Fruit fly (Drosophila melanogaster): ENCODE measurements around the gene CG31145.

The CG31145 gene

dm6 chr3R:23646183-23646582, 23.3 kb downstream of the CG31145 start (continued):
- no peak for TF ChIP-seq D (optimal IDR thresholded peaks at IDR 0.05)
- peak; percentile 65 for TF ChIP-seq D (GFP tag; optimal IDR thresholded peaks at IDR 0.05)
- 0 out of 3 replicates have a peak, but pooled peaks have one; percentile 43 for TF ChIP-seq CG2889 (GFP tag; IDR thresholded peaks at IDR 0.05)
- no peak for TF ChIP-seq hkb (optimal IDR thresholded peaks at IDR 0.05)
- TF ChIP-seq hkb (GFP tag; IDR thresholded peaks at IDR 0.05) = peak; percentile 90
- peak; percentile 56 for TF ChIP-seq Abd-B (GFP tag; optimal IDR thresholded peaks at IDR 0.05)
- TF ChIP-seq jing (GFP tag; optimal IDR thresholded peaks at IDR 0.05) = peak; percentile 62
- TF ChIP-seq zf30C (GFP tag; optimal IDR thresholded peaks at IDR 0.05) = no peak
- TF ChIP-seq CG17359 (tag; optimal IDR thresholded peaks at IDR 0.05) = peak; percentile 84
- peak; percentile 12 for TF ChIP-seq CG18476 (GFP tag; optimal IDR thresholded peaks at IDR 0.05)
- peak; percentile 81; the same call in 2 of the 3 replicates for TF ChIP-seq Optix (GFP tag; IDR thresholded peaks at IDR 0.05)
- peak; percentile 51 for TF ChIP-seq jumu (GFP tag; optimal IDR thresholded peaks at IDR 0.05)
- no peak for TF ChIP-seq br (optimal IDR thresholded peaks at IDR 0.05)
- TF ChIP-seq CG2678 (tag; optimal IDR thresholded peaks at IDR 0.05) = peak; percentile 75
- TF ChIP-seq h (optimal IDR thresholded peaks at IDR 0.05) = no peak
- no peak for TF ChIP-seq sna (GFP tag; IDR thresholded peaks at IDR 0.05; ENCODE audit: partially characterized antibody)
- TF ChIP-seq Med (GFP tag) = peak; percentile 96
- no peak for TF ChIP-seq CG31388 (GFP tag; optimal IDR thresholded peaks at IDR 0.05)
- TF ChIP-seq CG7786 (GFP tag; optimal IDR thresholded peaks at IDR 0.05) = peak; percentile 51
- TF ChIP-seq CG4282 (GFP tag; optimal IDR thresholded peaks at IDR 0.05) = peak; percentile 21
- peak; percentile 65 for TF ChIP-seq oc (tag; optimal IDR thresholded peaks at IDR 0.05)
- no peak for TF ChIP-seq hb (GFP tag; IDR thresholded peaks at IDR 0.05; ENCODE audit: partially characterized antibody)
- peak; percentile 65 to 72 for TF ChIP-seq Pdp1 (GFP tag; optimal IDR thresholded peaks at IDR 0.05)
- TF ChIP-seq CG15696 (tag; optimal IDR thresholded peaks at IDR 0.05) = no peak
- TF ChIP-seq sc (optimal IDR thresholded peaks at IDR 0.05) = no peak
- TF ChIP-seq sc (GFP tag; optimal IDR thresholded peaks at IDR 0.05) = peak; percentile 37
- TF ChIP-seq ftz-f1 (GFP tag; optimal IDR thresholded peaks at IDR 0.05) = no peak
- TF ChIP-seq sob (GFP tag; IDR thresholded peaks at IDR 0.05) = peak; percentile 67
- peak; percentile 88 for TF ChIP-seq Sox102F (GFP tag; optimal IDR thresholded peaks at IDR 0.05)
- peak; percentile 53 for TF ChIP-seq CG30431 (GFP tag; optimal IDR thresholded peaks at IDR 0.05)
- peak; percentile 42 for TF ChIP-seq her (GFP tag; optimal IDR thresholded peaks at IDR 0.05)
- no peak for TF ChIP-seq Poxn (GFP tag; IDR thresholded peaks at IDR 0.05)
- TF ChIP-seq nom (GFP tag; optimal IDR thresholded peaks at IDR 0.05) = no peak
- peak; percentile 75 for TF ChIP-seq ap (GFP tag; IDR thresholded peaks at IDR 0.05)
- TF ChIP-seq hth (optimal IDR thresholded peaks at IDR 0.05) = no peak
- peak; percentile 50 for TF ChIP-seq CG17568 (GFP tag; optimal IDR thresholded peaks at IDR 0.05)
- no peak for TF ChIP-seq wek (GFP tag; optimal IDR thresholded peaks at IDR 0.05)
- TF ChIP-seq CG7271 (tag; optimal IDR thresholded peaks at IDR 0.05) = no peak
- TF ChIP-seq Dek (tag; optimal IDR thresholded peaks at IDR 0.05) = no peak
- peak; percentile 76 for TF ChIP-seq CG1603 (tag; optimal IDR thresholded peaks at IDR 0.05)
- peak; percentile 53 for TF ChIP-seq CG2120 (GFP tag; optimal IDR thresholded peaks at IDR 0.05)
- TF ChIP-seq trh (GFP tag; optimal IDR thresholded peaks at IDR 0.05) = no peak
- peak; percentile 36 for TF ChIP-seq CG9817 (tag; optimal IDR thresholded peaks at IDR 0.05)
- no peak for TF ChIP-seq CG8290 (GFP tag; optimal IDR thresholded peaks at IDR 0.05)
- peak in 1 of 2 experiments; percentile 17 for TF ChIP-seq CG8290 (tag; optimal IDR thresholded peaks at IDR 0.05)
- TF ChIP-seq Awh (GFP tag; IDR thresholded peaks at IDR 0.05) = peak; percentile 76
- no peak for TF ChIP-seq CG2129 (GFP tag; IDR thresholded peaks at IDR 0.05; ENCODE audit: partially characterized antibody)
- TF ChIP-seq tup (GFP tag; optimal IDR thresholded peaks at IDR 0.05) = peak; percentile 60
- TF ChIP-seq toy (GFP tag; IDR thresholded peaks at IDR 0.05) = no peak
- TF ChIP-seq HmgD (GFP tag; optimal IDR thresholded peaks at IDR 0.05) = peak; percentile 5
- TF ChIP-seq CG3281 (GFP tag; optimal IDR thresholded peaks at IDR 0.05) = peak; percentile 45
- TF ChIP-seq chinmo (GFP tag; IDR thresholded peaks at IDR 0.05; ENCODE audit: partially characterized antibody) = no peak
- peak; percentile 56 for TF ChIP-seq CG8388 (GFP tag; optimal IDR thresholded peaks at IDR 0.05)

Data from whole organism, embryonic.